Worm (Caenorhabditis elegans) whole organism, L3 larva: ENCODE data around the gene T05H4.11.

Source experiments
- ZK546.5 ChIP-seq: sonication (generic microtip); optimal IDR thresholded peaks from 2 replicates; lab custom pipeline; 2017; ENCODE audit warnings: missing biosample characterization, missing genetic modification characterization
- unc-62 ChIP-seq: fragments of 150-350 bp; sonication (generic microtip); optimal IDR thresholded peaks from 4 replicates; lab custom pipeline; 2014; ENCODE audit warnings: missing biosample characterization, missing genetic modification reagents, missing genetic modification characterization

DNA sequence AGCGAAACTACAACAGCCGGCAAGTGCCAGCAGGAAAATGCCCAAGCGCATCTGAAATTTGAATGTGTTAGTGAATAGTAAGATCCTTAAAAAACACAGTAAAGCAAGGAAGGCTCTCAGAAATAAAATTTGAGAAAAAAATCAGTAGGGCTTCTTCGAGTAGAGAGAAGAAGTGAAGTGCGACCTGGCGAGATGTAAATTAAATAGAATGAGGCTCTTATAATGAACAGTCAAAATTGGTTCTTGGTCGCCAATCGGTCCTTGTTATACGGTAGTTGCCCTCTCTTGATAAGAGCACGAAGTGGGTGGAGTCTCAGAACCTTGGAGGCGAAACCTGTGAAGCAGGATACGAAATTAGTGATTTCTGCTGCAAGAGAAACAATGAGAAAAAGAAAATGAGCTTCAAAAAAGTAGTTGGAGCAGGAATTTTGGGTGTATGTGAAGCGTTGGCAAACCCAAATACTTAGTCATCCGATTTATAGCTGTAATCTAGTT is 17.3 kb downstream of the T05H4.11 start, which contains the start of gene bcf-1:
- no peak for TF ChIP-seq ZK546.5 (tag; lab: Kevin White, UChicago)
- TF ChIP-seq unc-62 (GFP tag; lab: Kevin White, UChicago): no peak
